Worm (Caenorhabditis elegans) whole organism, L4 larva: ENCODE measurements around the gene nhr-10.

Source experiments
- F10B5.3 ChIP-seq: sonication (generic microtip); optimal IDR thresholded peaks from 2 replicates; lab custom pipeline; 2016; ENCODE audit warnings: mild to moderate bottlenecking, missing genetic modification characterization, missing compliant biosample characterization
- F26F4.8 ChIP-seq: fragments of 200-800 bp; sonication (Bioruptor generic); conservative IDR thresholded peaks from 2 replicates; pipeline ENCODE4 v1.3.6; 2022; ENCODE audit warnings: missing genetic modification characterization, missing compliant biosample characterization
- F37D6.2 ChIP-seq: sonication (generic microtip); optimal IDR thresholded peaks from 2 replicates; lab custom pipeline; 2016; ENCODE audit warnings: mild to moderate bottlenecking, missing genetic modification characterization, missing compliant biosample characterization
- R02D3.7 ChIP-seq: fragments of 150-350 bp; sonication (generic microtip); optimal IDR thresholded peaks from 3 replicates; lab custom pipeline; 2014; ENCODE audit warnings: missing biosample characterization, missing genetic modification characterization
- T20F7.1 ChIP-seq: fragments of 200-800 bp; sonication (Bioruptor generic); optimal IDR thresholded peaks from 2 replicates; lab custom pipeline; 2018; ENCODE audit warnings: mild to moderate bottlenecking, missing genetic modification characterization, missing compliant biosample characterization
- aha-1 ChIP-seq: fragments of 150-350 bp; peaks from one replicate; lab custom pipeline; 2014; ENCODE audit warnings: missing biosample characterization, missing genetic modification characterization
- attf-4 ChIP-seq: sonication (generic microtip); optimal IDR thresholded peaks from 3 replicates; lab custom pipeline; 2017; ENCODE audit warnings: missing biosample characterization, missing genetic modification characterization
- ceh-20 ChIP-seq: fragments of 200-800 bp; sonication (Bioruptor generic); IDR thresholded peaks from 2 replicates; pipeline ENCODE4 v1.3.6; 2022; ENCODE audit warnings: missing genetic modification reagents, missing genetic modification characterization, missing compliant biosample characterization
- daf-16 ChIP-seq, 3 experiments: sonication (generic microtip); optimal IDR thresholded peaks; 2 replicates each; lab custom pipeline; 2016 to 2017; ENCODE audit warnings: missing genetic modification characterization in 3 of 3, missing genetic modification reagents in 3 of 3, mild to moderate bottlenecking in 2 of 3, missing compliant biosample characterization in 2 of 3, missing biosample characterization in 1 of 3, moderate library complexity in 1 of 3
- dmd-6 ChIP-seq: fragments of 200-800 bp; sonication (Bioruptor generic); IDR thresholded peaks from 2 replicates; pipeline ENCODE4 v1.3.6; 2022; ENCODE audit warnings: missing genetic modification reagents, missing genetic modification characterization, missing compliant biosample characterization
- dpl-1 ChIP-seq: fragments of 150-350 bp; optimal IDR thresholded peaks from 2 replicates; lab custom pipeline; 2014; ENCODE audit warnings: missing biosample characterization, missing genetic modification reagents, missing genetic modification characterization
- egl-27 ChIP-seq: sonication (generic microtip); optimal IDR thresholded peaks from 3 replicates; lab custom pipeline; 2017; ENCODE audit warnings: missing biosample characterization, missing genetic modification reagents, missing genetic modification characterization
- fkh-10 ChIP-seq: fragments of 150-350 bp; optimal IDR thresholded peaks from 2 replicates; lab custom pipeline; 2014; ENCODE audit warnings: missing biosample characterization, missing genetic modification reagents, missing genetic modification characterization
- hlh-30 ChIP-seq: sonication (generic microtip); optimal IDR thresholded peaks from 2 replicates; lab custom pipeline; 2017; ENCODE audit warnings: antibody characterized with exemption, mild to moderate bottlenecking, missing genetic modification characterization, missing compliant biosample characterization; ENCODE audit not compliant: insufficient read depth
- hmg-1.1 ChIP-seq: fragments of 200-800 bp; sonication (Bioruptor generic); IDR thresholded peaks from 2 replicates; pipeline ENCODE4 v1.3.6; 2022; ENCODE audit warnings: missing genetic modification reagents, missing genetic modification characterization, missing compliant biosample characterization
- lin-13 ChIP-seq: fragments of 150-350 bp; optimal IDR thresholded peaks from 2 replicates; lab custom pipeline; 2014; ENCODE audit warnings: missing biosample characterization, missing genetic modification reagents, missing genetic modification characterization
- lin-15B ChIP-seq: fragments of 150-350 bp; sonication (generic microtip); optimal IDR thresholded peaks from 3 replicates; lab custom pipeline; 2014; ENCODE audit warnings: missing biosample characterization, missing genetic modification characterization
- lin-38 ChIP-seq: fragments of 200-800 bp; sonication (Bioruptor generic); IDR thresholded peaks from 2 replicates; pipeline ENCODE4 v1.3.6; 2022; ENCODE audit warnings: missing genetic modification reagents, missing genetic modification characterization, missing compliant biosample characterization
- lir-3 ChIP-seq: sonication (generic microtip); optimal IDR thresholded peaks from 2 replicates; lab custom pipeline; 2016; ENCODE audit warnings: mild to moderate bottlenecking, missing genetic modification characterization, missing compliant biosample characterization
- mep-1 ChIP-seq: fragments of 150-350 bp; sonication (generic microtip); optimal IDR thresholded peaks from 3 replicates; lab custom pipeline; 2014; ENCODE audit warnings: missing biosample characterization, missing genetic modification characterization
- nhr-11 ChIP-seq: fragments of 150-350 bp; optimal IDR thresholded peaks from 2 replicates; lab custom pipeline; 2014; ENCODE audit warnings: missing biosample characterization, missing genetic modification characterization
- nhr-28 ChIP-seq: fragments of 150-350 bp; optimal IDR thresholded peaks from 2 replicates; lab custom pipeline; 2014; ENCODE audit warnings: missing biosample characterization, missing genetic modification characterization
- nhr-6 ChIP-seq: fragments of 150-350 bp; optimal IDR thresholded peaks from 2 replicates; lab custom pipeline; 2014; ENCODE audit warnings: missing biosample characterization, missing genetic modification characterization
- pqm-1 ChIP-seq: sonication (generic microtip); optimal IDR thresholded peaks from 2 replicates; lab custom pipeline; 2017; ENCODE audit warnings: missing biosample characterization, missing genetic modification characterization
- rbr-2 ChIP-seq: sonication (generic microtip); optimal IDR thresholded peaks from 2 replicates; lab custom pipeline; 2016; ENCODE audit warnings: missing genotype, missing genetic modification characterization, missing compliant biosample characterization
- snpc-1.2 ChIP-seq: fragments of 200-800 bp; sonication (Bioruptor generic); IDR thresholded peaks from 2 replicates; pipeline ENCODE4 v1.3.6; 2022; ENCODE audit warnings: missing genetic modification reagents, missing genetic modification characterization, missing compliant biosample characterization
- unc-130 ChIP-seq: sonication (generic microtip); optimal IDR thresholded peaks from 2 replicates; lab custom pipeline; 2016; ENCODE audit warnings: missing genetic modification reagents, missing genetic modification characterization, missing compliant biosample characterization
- unc-39 ChIP-seq: sonication (generic microtip); optimal IDR thresholded peaks from 2 replicates; lab custom pipeline; 2017; ENCODE audit warnings: missing biosample characterization, missing genetic modification characterization
- unc-62 ChIP-seq, 3 experiments: fragments of 150-350 bp in 1 of 3; sonication (generic microtip); optimal IDR thresholded peaks in 2 of 3; peaks in 1 of 3; 1 replicate in 1 of 3; 2 replicates in 2 of 3; lab custom pipeline; 2014 to 2017; ENCODE audit warnings: missing biosample characterization in 3 of 3, missing genetic modification characterization in 3 of 3, missing genetic modification reagents in 3 of 3, missing genotype in 1 of 3
- zag-1 ChIP-seq: fragments of 150-350 bp; optimal IDR thresholded peaks from 2 replicates; lab custom pipeline; 2014; ENCODE audit warnings: missing biosample characterization, missing genetic modification characterization
- ztf-7 ChIP-seq: fragments of 150-350 bp; optimal IDR thresholded peaks from 2 replicates; lab custom pipeline; 2014; ENCODE audit warnings: missing biosample characterization, missing genetic modification characterization

nhr-10 gene

ce11 chrIII:7076386-7076785 is 38.9 kb downstream of the nhr-10 start, which contains the start of gene ZK418.13:
ZK418.13 (minus strand) TSS chrIII:7076486.
- TF ChIP-seq F26F4.8 (GFP tag; lab: Robert Waterston, UW): no peak
- TF ChIP-seq hmg-1.1 (GFP tag; lab: Robert Waterston, UW): no peak
- no peak for TF ChIP-seq ztf-7 (tag; lab: Kevin White, UChicago)
- TF ChIP-seq nhr-11 (tag; lab: Kevin White, UChicago): no peak
- TF ChIP-seq zag-1 (tag; lab: Kevin White, UChicago): no peak
- TF ChIP-seq mep-1 (tag; lab: Kevin White, UChicago): no peak
- TF ChIP-seq pqm-1: no peak
- TF ChIP-seq egl-27 (tag; lab: Kevin White, UChicago): no peak

DNA sequence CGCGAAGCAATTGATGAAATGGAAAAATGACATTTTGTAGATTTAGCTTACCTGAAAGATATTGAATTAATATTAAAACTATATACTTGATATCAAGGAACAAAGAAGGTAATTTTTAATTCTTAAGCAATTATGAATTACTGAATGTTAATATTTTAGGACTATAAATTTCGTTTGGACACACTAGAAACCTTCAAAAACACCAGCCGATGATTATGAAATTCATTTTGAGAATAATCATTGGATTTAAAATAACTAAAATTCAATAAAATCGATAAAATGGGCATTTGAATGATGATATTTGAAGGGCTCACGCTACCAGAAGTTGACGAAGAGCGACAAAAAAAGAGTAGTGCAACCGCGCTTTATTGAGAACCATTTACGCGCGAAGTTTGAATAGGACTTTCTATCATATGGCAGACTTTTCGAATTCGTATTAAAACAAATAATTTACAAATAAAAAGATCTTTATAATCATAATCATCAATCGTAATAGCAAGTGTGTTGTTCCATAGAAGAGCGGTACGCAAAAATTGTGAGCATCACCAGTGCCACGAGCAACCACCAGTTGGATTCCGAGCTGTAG is 41.3 kb downstream of the nhr-10 start, which contains the start of gene ZK418.5:
Gene ZK418.5 (minus strand): TSS at position 51 of the 586 bp plus-strand sequence.
- TF ChIP-seq F37D6.2 (tag; lab: Kevin White, UChicago) (no peak), ceh-20 (GFP tag; lab: Robert Waterston, UW) (no peak), dpl-1 (GFP tag; lab: Kevin White, UChicago) (peak; percentile 95), R02D3.7 (tag; lab: Kevin White, UChicago) (no peak), lin-38 (GFP tag; lab: Robert Waterston, UW) (peak; percentile 95), T20F7.1 (peak; percentile 25), unc-62 (GFP tag; optimal IDR thresholded peaks at IDR 0.05 in 1 of 2; lab: Kevin White, UChicago) (peak in 1 of 2 experiments; percentile 92), unc-62 (tag; optimal IDR thresholded peaks at IDR 0.05; lab: Kevin White, UChicago) (no peak), nhr-28 (tag; lab: Kevin White, UChicago) (peak; percentile 29), nhr-6 (tag; lab: Kevin White, UChicago) (peak; percentile 50), dmd-6 (GFP tag; lab: Robert Waterston, UW) (0 out of 2 replicates have a peak, but pooled peaks have one; percentile 9), daf-16 (GFP tag; optimal IDR thresholded peaks at IDR 0.05; lab: Kevin White, UChicago) (no peak), daf-16 (tag; optimal IDR thresholded peaks at IDR 0.05; lab: Kevin White, UChicago) (peak; percentile 12), mep-1 (tag; lab: Kevin White, UChicago) (peak; percentile 34), hlh-30 (tag; lab: Kevin White, UChicago) (peak; percentile 54), rbr-2 (tag; lab: Kevin White, UChicago) (peak; percentile 24), attf-4 (tag; lab: Kevin White, UChicago) (no peak)

DNA sequence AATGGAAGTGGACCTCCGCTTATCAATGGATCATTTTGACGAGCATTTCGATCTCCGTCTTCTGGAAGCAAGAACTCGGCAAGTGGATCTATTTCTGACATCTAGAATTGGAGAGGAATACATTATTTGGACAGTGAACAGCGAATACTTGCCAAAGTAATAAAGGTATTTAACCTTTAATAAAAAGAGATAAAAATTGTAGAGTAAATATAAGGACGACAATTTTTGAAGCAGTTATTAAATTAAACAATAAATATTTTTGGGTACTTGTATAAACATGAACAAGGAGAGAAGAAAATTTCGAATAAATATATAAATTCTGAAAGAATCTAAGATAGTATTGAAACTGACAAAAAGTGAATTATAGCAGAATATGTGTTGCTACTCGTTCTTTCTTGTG is 42.8 kb downstream of the nhr-10 start, which contains the start of gene lin-37:
Gene lin-37 (minus strand): TSS at position 101 of the 400 bp plus-strand sequence.
- no peak for TF ChIP-seq lir-3 (tag; lab: Kevin White, UChicago)
- TF ChIP-seq dpl-1 (GFP tag; lab: Kevin White, UChicago): no peak
- no peak for TF ChIP-seq snpc-1.2 (GFP tag; lab: Robert Waterston, UW)
- TF ChIP-seq lin-38 (GFP tag; lab: Robert Waterston, UW): peak; percentile 44; the same call in 1 of the 2 replicates
- TF ChIP-seq lin-13: no peak

DNA sequence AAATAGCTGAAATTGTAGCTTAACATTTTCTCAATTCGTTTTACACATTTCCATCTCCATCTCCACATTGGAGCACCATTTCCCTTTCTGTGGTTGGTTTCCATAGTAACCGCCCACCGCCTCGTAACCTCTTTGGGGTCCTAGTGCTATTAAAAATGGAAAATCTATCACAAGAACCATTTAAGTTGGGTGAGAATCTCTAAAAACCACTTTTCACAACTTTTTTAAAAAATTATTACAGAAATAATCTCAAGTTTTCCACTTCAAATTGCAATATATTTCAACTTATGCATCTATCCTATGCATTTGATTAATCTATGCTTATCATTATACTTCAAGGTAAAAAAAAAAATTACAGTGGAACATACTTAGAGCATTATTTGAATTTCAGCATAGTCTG is 45.3 kb downstream of the nhr-10 start, which contains the start of gene tmem-17:
Gene tmem-17 (plus strand): TSS at position 301 of the 400 bp plus-strand sequence.
- no peak for TF ChIP-seq aha-1 (tag; lab: Kevin White, UChicago)
- no peak for TF ChIP-seq F37D6.2 (tag; lab: Kevin White, UChicago)
- no peak for TF ChIP-seq unc-39
- no peak for TF ChIP-seq F10B5.3 (tag; lab: Kevin White, UChicago)
- TF ChIP-seq lin-15B (tag; lab: Kevin White, UChicago): no peak
- TF ChIP-seq fkh-10 (GFP tag; lab: Kevin White, UChicago): no peak
- no peak for TF ChIP-seq unc-130 (GFP tag; lab: Kevin White, UChicago)
